Fruit fly (Drosophila melanogaster): ENCODE measurements around the gene if.
A peak's percentile ranks its signal among the peaks of the same experiment; 100 is the strongest.

if gene

dm6 chrX:16723203-16724173 is 59.7 kb downstream of the if start (continued):
- TF ChIP-seq CG4360 (GFP tag; IDR thresholded peaks at IDR 0.05), result peak; percentile 95
- peak; percentile 2 for TF ChIP-seq ERR (GFP tag; optimal IDR thresholded peaks at IDR 0.05)
- peak; percentile 78 for TF ChIP-seq lab (GFP tag; optimal IDR thresholded peaks at IDR 0.05)
- no peak for TF ChIP-seq CG14860 (GFP tag; IDR thresholded peaks at IDR 0.05; ENCODE audit: partially characterized antibody)
- TF ChIP-seq maf-S (GFP tag; optimal IDR thresholded peaks at IDR 0.05), result peak; percentile 46
- peak; percentile 37 for TF ChIP-seq vfl (GFP tag; optimal IDR thresholded peaks at IDR 0.05)
- TF ChIP-seq Dip2 (GFP tag; IDR thresholded peaks at IDR 0.05), result no peak
- peak; percentile 86 for TF ChIP-seq CG2120 (GFP tag; optimal IDR thresholded peaks at IDR 0.05)
- TF ChIP-seq CG18011 (GFP tag; optimal IDR thresholded peaks at IDR 0.05), result peak; percentile 48
- no peak for TF ChIP-seq CG2199 (GFP tag; IDR thresholded peaks at IDR 0.05)
- TF ChIP-seq CG1233 (GFP tag; optimal IDR thresholded peaks at IDR 0.05), result peak; percentile 54
- TF ChIP-seq insv (GFP tag; optimal IDR thresholded peaks at IDR 0.05), result no peak
- no peak for TF ChIP-seq Sry-δ (GFP tag; optimal IDR thresholded peaks at IDR 0.05)
- TF ChIP-seq sob (GFP tag; IDR thresholded peaks at IDR 0.05), result peak; percentile 56; the same call in 1 of the 2 replicates
- peak; percentile 8 for TF ChIP-seq Max (GFP tag; optimal IDR thresholded peaks at IDR 0.05)
- peak; percentile 58 for TF ChIP-seq pho (GFP tag; optimal IDR thresholded peaks at IDR 0.05)
- no peak for TF ChIP-seq Doc2 (GFP tag; IDR thresholded peaks at IDR 0.05)
- TF ChIP-seq Pdp1 (GFP tag; optimal IDR thresholded peaks at IDR 0.05), result peak; percentile 34 to 35
- peak; percentile 67 for TF ChIP-seq CG32772 (GFP tag; IDR thresholded peaks at IDR 0.05)
- TF ChIP-seq Atf3 (GFP tag; optimal IDR thresholded peaks at IDR 0.05), result peak; percentile 27
- no peak for TF ChIP-seq CG15479 (GFP tag; optimal IDR thresholded peaks at IDR 0.05)
- TF ChIP-seq scrt (GFP tag; optimal IDR thresholded peaks at IDR 0.05), result peak; percentile 24
- TF ChIP-seq CG12155 (GFP tag; optimal IDR thresholded peaks at IDR 0.05), result peak; percentile 47
- TF ChIP-seq ATbp (GFP tag; optimal IDR thresholded peaks at IDR 0.05), result peak; percentile 71
- peak; percentile 26; the same call in 1 of the 2 replicates for TF ChIP-seq CG4730 (GFP tag; IDR thresholded peaks at IDR 0.05)
- peak; percentile 55; the same call in 2 of the 3 replicates for TF ChIP-seq ase (GFP tag; IDR thresholded peaks at IDR 0.05)
- no peak for TF ChIP-seq aop (GFP tag; IDR thresholded peaks at IDR 0.05)
- TF ChIP-seq Fer3 (tag; optimal IDR thresholded peaks at IDR 0.05), result peak; percentile 58
- TF ChIP-seq CG6791 (GFP tag; IDR thresholded peaks at IDR 0.05; ENCODE audit: partially characterized antibody), result no peak
- TF ChIP-seq CG4820 (GFP tag; optimal IDR thresholded peaks at IDR 0.05), result peak; percentile 5
- peak; percentile 37 for TF ChIP-seq CG12104 (GFP tag; optimal IDR thresholded peaks at IDR 0.05)
- TF ChIP-seq sima (GFP tag; optimal IDR thresholded peaks at IDR 0.05), result no peak
- TF ChIP-seq Neu2 (GFP tag; optimal IDR thresholded peaks at IDR 0.05; ENCODE audit: borderline replicate concordance), result no peak
- TF ChIP-seq sens (GFP tag), result peak; percentile 96
- TF ChIP-seq Hmr (GFP tag; optimal IDR thresholded peaks at IDR 0.05), result peak; percentile 85
- TF ChIP-seq CG32767 (GFP tag; IDR thresholded peaks at IDR 0.05), result peak; percentile 78
- TF ChIP-seq Hand (GFP tag; optimal IDR thresholded peaks at IDR 0.05), result peak; percentile 56
- TF ChIP-seq croc (GFP tag; conservative IDR thresholded peaks at IDR 0.05), result peak; percentile 45; the same call in 2 of the 3 replicates
- TF ChIP-seq Doc3 (GFP tag; IDR thresholded peaks at IDR 0.05; ENCODE audit: partially characterized antibody), result no peak
- no peak for TF ChIP-seq sc (optimal IDR thresholded peaks at IDR 0.05)
- TF ChIP-seq sc (GFP tag; optimal IDR thresholded peaks at IDR 0.05), result peak; percentile 63
- TF ChIP-seq schlank (tag; optimal IDR thresholded peaks at IDR 0.05), result peak; percentile 64
- TF ChIP-seq CG18262 (tag; optimal IDR thresholded peaks at IDR 0.05), result peak; percentile 73
- peak; percentile 13; the same call in 1 of the 2 replicates for TF ChIP-seq CG5953 (GFP tag; IDR thresholded peaks at IDR 0.05)
- peak; percentile 36; the same call in 1 of the 3 replicates for TF ChIP-seq otp (GFP tag; IDR thresholded peaks at IDR 0.05)
- no peak for TF ChIP-seq CG4282 (GFP tag; optimal IDR thresholded peaks at IDR 0.05)
- TF ChIP-seq CG9437 (GFP tag; optimal IDR thresholded peaks at IDR 0.05), result peak; percentile 73
- TF ChIP-seq Adf1 (GFP tag; IDR thresholded peaks at IDR 0.05), result peak; percentile 97
